Worm (Caenorhabditis elegans) whole organism, late embryonic: ENCODE measurements around the gene col-161.

ENCODE experiments used
- ama-1 ChIP-seq: fragments of 150-350 bp; optimal IDR thresholded peaks from 2 replicates; lab custom pipeline; 2014
- elt-2 ChIP-seq: sonication (generic microtip); optimal IDR thresholded peaks from 2 replicates; lab custom pipeline; 2016; ENCODE audit warnings: missing genetic modification reagents, missing genetic modification characterization, missing compliant biosample characterization
- ttx-3 ChIP-seq: sonication (generic microtip); optimal IDR thresholded peaks from 2 replicates; lab custom pipeline; 2016; ENCODE audit warnings: missing genetic modification reagents, missing genetic modification characterization, missing compliant biosample characterization

Gene col-161

ce11 chrV:13269228-13269630, 48.6 kb downstream of the col-161 start:
- TF ChIP-seq elt-2 (tag; lab: Kevin White, UChicago), result peak; percentile 21
- no peak for TF ChIP-seq ama-1 (lab: Kevin White, UChicago)

- TF ChIP-seq elt-2 (tag; lab: Kevin White, UChicago) (peak; percentile 34), ttx-3 (no peak)
Measured at ce11 chrV:13268032-13268431, 49.8 kb downstream of the col-161 start.
